Fruit fly (Drosophila melanogaster): ENCODE results near the gene CG2839.

The CG2839 gene

DNA sequence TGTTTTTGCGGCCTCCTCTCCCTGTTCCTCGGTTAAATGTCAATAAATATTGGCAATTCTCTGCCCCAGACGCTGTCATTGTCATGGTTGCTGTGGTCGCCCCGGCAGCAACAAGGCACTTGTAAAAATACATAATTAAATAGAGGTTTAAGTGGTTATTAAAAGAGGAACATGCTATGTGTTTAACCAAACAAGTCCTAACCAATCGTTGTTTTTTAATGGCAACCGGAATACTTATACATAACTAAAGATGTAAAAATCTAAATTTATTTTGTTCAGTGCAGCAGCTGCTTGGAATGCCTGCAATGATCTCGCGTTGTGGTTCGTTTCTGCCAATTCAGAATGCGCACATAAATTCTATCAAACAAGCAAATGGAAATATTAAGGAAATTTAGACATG is 18.5 kb upstream of the CG2839 start:
- TF ChIP-seq CG8478 (optimal IDR thresholded peaks at IDR 0.05) = no peak
- no peak for TF ChIP-seq psq (optimal IDR thresholded peaks at IDR 0.05)
- TF ChIP-seq pan (optimal IDR thresholded peaks at IDR 0.05) = no peak
- TF ChIP-seq usp (GFP tag; optimal IDR thresholded peaks at IDR 0.05) = no peak
- no peak for TF ChIP-seq EcR (GFP tag; optimal IDR thresholded peaks at IDR 0.05)
- no peak for TF ChIP-seq Dll (optimal IDR thresholded peaks at IDR 0.05)

DNA sequence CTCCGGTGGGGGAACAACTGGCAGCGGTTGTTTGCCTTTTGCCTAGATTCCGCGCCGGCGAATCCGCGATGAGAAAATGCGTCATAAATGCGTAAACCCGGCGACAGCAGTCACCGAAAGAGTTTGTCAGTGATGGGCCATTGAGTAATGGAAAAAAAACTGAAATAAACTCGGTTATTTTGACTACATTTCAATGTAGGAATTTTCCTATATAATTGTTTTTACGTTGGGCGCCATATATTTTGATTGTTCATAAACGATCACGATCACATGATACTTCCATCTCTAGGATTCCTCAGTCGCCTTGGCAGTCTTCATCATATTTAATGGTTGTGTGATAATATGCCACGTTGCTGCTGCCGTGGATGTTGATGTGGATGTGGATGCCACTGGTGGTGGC is 17.3 kb upstream of the CG2839 start:
- TF ChIP-seq usp (GFP tag; optimal IDR thresholded peaks at IDR 0.05) (no peak), CG8478 (optimal IDR thresholded peaks at IDR 0.05) (no peak), Dll (optimal IDR thresholded peaks at IDR 0.05) (no peak), psq (optimal IDR thresholded peaks at IDR 0.05) (no peak), pan (optimal IDR thresholded peaks at IDR 0.05) (no peak), EcR (GFP tag; optimal IDR thresholded peaks at IDR 0.05) (no peak)

DNA sequence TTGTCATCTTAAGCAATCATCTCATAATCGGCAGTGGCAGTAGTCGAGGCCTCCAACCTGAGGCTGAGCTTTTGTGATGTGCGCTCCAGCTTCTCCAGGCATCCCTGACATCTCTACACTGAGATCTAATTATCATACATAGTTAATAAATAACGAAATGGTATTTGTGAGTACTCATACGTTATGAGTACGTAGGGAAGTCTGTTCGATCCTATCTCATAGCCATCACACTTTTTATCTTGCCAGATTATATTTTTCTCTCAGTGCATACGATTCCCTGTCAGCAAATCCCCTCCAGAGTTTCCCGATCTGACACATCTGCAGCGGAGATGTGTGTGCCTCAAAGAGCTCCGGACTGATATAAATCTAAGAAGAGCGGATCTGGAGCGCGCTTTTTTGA is 16.0 kb upstream of the CG2839 start:
- TF ChIP-seq usp (GFP tag; optimal IDR thresholded peaks at IDR 0.05) (no peak), Dll (optimal IDR thresholded peaks at IDR 0.05) (no peak)

DNA sequence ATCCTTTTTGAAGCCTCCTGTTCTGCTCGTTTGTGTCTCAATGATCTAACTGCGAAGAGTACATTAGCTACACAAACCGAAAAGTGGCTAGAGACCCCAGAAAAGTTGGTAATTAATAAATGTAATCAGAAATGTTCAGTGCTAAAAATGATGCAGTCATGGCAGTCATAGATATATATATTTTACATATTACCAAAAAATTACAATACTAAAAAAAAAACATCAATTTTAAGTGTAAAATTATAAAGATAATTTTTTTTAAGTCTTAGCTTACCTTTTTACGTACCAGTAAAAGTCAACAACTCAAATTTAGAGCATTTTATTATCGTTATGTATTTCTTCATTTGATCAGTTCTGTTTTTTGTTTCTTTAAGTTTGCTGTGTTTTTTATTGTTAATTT is 12.7 kb upstream of the CG2839 start:
- TF ChIP-seq Dll (optimal IDR thresholded peaks at IDR 0.05) = no peak
- TF ChIP-seq psq (optimal IDR thresholded peaks at IDR 0.05) = no peak
- no peak for TF ChIP-seq pan (optimal IDR thresholded peaks at IDR 0.05)
- TF ChIP-seq EcR (GFP tag; optimal IDR thresholded peaks at IDR 0.05) = no peak
- no peak for TF ChIP-seq usp (GFP tag; optimal IDR thresholded peaks at IDR 0.05)
- no peak for TF ChIP-seq CG8478 (optimal IDR thresholded peaks at IDR 0.05)

DNA sequence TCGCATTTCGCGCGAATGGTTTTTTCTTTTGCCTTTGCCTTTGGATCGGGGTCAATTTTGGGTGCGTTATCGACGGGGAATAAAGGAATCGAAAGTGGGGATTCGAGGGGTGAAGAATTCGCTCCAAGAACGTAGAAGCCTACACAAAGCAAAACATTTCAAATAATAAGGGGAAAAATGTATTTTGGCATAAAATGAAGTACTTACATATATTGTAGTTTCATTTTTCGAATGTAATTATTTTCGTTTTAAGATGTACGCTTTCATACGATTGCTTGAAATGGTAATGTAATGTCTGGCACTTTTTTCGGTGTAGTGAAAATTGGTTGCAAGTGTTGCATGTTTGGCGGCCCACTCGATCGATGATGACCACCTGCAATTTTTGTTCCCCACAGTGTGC is 10.4 kb upstream of the CG2839 start:
- TF ChIP-seq pan (optimal IDR thresholded peaks at IDR 0.05) = no peak
- TF ChIP-seq CG8478 (optimal IDR thresholded peaks at IDR 0.05) = no peak
- no peak for TF ChIP-seq EcR (GFP tag; optimal IDR thresholded peaks at IDR 0.05)
- TF ChIP-seq usp (GFP tag; optimal IDR thresholded peaks at IDR 0.05) = no peak

DNA sequence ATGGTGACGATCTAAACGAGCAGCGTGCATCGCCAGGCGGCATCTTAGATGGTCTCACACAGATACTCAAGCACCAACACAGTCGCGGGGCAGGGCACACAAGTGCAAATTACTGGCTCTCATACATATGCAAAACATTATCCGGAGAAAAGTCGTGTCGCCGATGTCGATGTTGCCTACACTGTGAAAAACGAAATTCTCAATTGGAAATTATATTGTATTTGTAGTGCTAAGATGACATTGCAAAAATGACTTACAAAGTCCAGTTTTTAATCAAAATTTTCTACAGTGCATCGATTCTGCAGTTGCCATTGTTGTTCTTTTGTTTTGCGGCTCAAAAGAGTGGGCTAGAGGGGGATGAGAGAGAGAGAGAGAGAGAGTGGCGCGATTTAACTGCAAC is 5.7 kb upstream of the CG2839 start:
- no peak for TF ChIP-seq EcR (GFP tag; optimal IDR thresholded peaks at IDR 0.05)
- TF ChIP-seq psq (optimal IDR thresholded peaks at IDR 0.05) = no peak
- no peak for TF ChIP-seq Dll (optimal IDR thresholded peaks at IDR 0.05)

DNA sequence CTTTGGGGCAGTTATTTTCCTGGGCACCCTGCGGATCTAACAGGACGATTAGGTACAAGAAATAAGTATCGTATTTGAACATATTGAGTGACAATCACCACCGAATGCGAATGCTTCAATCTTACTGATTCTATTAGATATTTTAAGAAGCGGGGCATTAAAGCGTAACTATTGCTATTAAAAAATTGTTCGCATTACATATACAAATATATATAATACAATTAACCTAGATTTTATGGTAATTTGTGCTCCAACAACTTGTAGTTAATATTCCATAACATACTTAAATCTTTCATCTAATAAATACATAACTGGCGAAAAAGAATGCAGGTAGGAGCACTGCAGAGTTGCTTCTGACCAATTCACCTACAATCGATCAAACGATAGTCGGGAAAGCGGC is 4.4 kb upstream of the CG2839 start, which contains the start of gene lectin-21Cb:
Gene lectin-21Cb, minus strand, starts transcription at position 101 of the 400 bp plus-strand sequence.
- TF ChIP-seq pan (optimal IDR thresholded peaks at IDR 0.05) (no peak), usp (GFP tag; optimal IDR thresholded peaks at IDR 0.05) (no peak), psq (optimal IDR thresholded peaks at IDR 0.05) (no peak), CG8478 (optimal IDR thresholded peaks at IDR 0.05) (no peak), EcR (GFP tag; optimal IDR thresholded peaks at IDR 0.05) (no peak), Dll (optimal IDR thresholded peaks at IDR 0.05) (no peak)

DNA sequence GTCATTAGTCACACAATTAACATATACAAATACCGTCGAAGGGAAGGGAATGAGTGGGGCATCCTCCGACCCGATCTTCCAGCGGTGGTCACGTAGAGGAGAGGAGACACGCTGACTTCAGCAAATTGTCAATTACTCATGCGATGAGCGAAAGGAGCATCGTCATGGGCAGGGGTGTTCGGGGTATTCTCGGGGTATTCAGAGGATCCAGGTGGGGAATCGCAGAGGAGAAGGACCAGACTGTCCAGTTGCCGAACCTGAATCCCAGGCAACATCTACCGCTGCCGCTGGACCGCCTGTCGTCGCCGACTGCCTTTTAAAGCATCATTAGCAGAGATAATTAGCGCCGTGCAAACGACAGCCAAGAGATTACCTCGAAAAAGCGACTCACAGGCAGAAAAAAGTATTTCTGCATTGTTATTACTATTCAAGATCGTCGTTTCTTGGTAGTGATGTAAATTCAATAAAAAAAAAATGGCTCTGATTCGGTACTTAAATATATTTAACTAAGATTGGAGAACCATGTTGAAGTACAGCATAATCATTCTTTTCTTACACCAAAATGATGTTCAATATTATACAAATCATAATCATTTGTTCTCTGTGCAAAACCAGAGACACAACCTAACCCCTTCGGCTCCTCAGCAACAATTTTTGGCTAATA is 2.1 kb upstream of the CG2839 start:
- no peak for TF ChIP-seq psq (optimal IDR thresholded peaks at IDR 0.05)
- TF ChIP-seq EcR (GFP tag; optimal IDR thresholded peaks at IDR 0.05) = no peak
- TF ChIP-seq usp (GFP tag; optimal IDR thresholded peaks at IDR 0.05) = no peak
- TF ChIP-seq CG8478 (optimal IDR thresholded peaks at IDR 0.05) = no peak
- TF ChIP-seq pan (optimal IDR thresholded peaks at IDR 0.05) = no peak
- no peak for TF ChIP-seq Dll (optimal IDR thresholded peaks at IDR 0.05)

DNA sequence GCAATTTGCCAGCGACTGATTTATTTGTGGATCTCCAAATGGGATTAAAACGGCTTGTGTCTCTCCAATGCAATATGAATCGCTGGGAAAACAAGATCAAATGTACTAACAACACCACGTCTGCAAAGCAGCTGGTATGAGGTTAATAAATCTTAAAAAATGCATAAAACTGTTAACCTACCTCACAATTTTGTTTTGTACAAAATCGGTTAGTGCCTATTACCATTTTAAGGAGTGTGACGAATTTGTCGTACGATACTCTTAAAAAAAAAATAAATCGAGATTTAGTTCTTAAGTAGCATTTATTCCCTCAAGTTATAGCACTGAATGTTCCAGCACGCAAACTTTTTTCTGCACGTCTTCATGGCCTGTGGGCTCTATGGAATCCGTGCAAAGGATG is 1.1 kb upstream of the CG2839 start, which contains the start of gene lectin-21Ca:
Gene lectin-21Ca, plus strand, starts transcription at position 301 of the 400 bp plus-strand sequence.
- TF ChIP-seq CG8478 (optimal IDR thresholded peaks at IDR 0.05) = no peak
- no peak for TF ChIP-seq Dll (optimal IDR thresholded peaks at IDR 0.05)

DNA sequence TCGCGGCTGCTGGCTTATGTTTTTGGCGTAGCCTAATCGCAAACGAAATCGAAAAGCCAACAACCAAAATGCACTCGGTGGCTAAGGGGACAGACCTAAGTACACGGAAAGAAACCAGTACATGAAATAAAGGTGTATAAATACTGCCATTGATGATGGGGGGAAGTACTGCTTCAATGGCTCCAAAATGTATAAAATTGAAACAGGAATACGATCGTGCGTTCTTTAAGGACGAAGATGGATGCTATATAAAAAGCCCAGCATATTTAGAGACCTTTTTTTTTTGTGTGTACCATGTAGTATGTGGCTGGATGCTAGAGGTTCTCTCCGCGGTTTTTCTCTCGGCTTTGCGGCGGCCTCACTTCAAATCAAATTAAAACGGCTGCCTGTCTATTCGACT is 4.7 kb downstream of the CG2839 start:
- TF ChIP-seq Dll (optimal IDR thresholded peaks at IDR 0.05) = no peak
- TF ChIP-seq EcR (GFP tag; optimal IDR thresholded peaks at IDR 0.05) = no peak
- no peak for TF ChIP-seq psq (optimal IDR thresholded peaks at IDR 0.05)
- no peak for TF ChIP-seq pan (optimal IDR thresholded peaks at IDR 0.05)
- TF ChIP-seq CG8478 (optimal IDR thresholded peaks at IDR 0.05) = no peak
- TF ChIP-seq usp (GFP tag; optimal IDR thresholded peaks at IDR 0.05) = no peak

DNA sequence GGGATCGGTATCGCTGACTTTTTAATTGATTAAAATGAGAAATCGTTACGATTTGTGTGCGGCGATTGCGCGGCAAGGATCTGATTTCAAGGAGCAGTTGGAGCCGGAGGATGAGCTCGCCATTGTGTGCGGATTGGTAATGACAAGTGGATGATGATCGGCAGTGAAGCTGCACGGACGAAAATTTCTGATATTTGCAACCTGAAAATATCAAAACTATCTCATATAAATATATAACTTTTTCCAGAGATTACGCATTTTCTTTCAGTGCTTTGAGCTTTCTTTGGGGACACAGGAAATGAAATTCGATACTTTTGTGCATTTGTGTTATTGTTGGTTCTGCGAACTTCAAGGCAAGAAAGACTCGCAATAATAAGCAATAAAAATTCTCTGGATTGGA is 7.7 kb downstream of the CG2839 start:
- TF ChIP-seq Dll (optimal IDR thresholded peaks at IDR 0.05) = no peak
- no peak for TF ChIP-seq EcR (GFP tag; optimal IDR thresholded peaks at IDR 0.05)
- no peak for TF ChIP-seq usp (GFP tag; optimal IDR thresholded peaks at IDR 0.05)
- no peak for TF ChIP-seq CG8478 (optimal IDR thresholded peaks at IDR 0.05)
- no peak for TF ChIP-seq psq (optimal IDR thresholded peaks at IDR 0.05)
- no peak for TF ChIP-seq pan (optimal IDR thresholded peaks at IDR 0.05)

DNA sequence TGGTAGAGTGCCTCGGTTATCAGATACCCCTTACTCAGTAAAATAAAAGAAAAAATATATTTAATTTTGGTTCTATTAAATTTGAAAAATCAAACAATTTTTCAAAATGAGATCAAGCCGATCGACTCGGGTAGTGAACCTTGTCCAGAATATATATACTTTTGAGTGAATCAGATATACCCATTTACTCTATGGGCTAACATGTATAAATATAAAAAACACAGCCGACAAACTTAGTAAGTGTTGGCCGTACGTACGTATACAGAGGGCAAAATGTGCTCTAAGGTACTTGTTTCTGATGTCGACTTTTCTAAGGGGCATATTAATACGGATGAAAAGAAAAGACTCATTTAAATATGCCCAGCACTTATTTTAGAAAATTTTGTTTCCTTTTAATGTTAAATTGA is 8.8 kb downstream of the CG2839 start:
- no peak for TF ChIP-seq usp (GFP tag; optimal IDR thresholded peaks at IDR 0.05)
- peak; percentile 77 for TF ChIP-seq pan (optimal IDR thresholded peaks at IDR 0.05)
- no peak for TF ChIP-seq Dll (optimal IDR thresholded peaks at IDR 0.05)

DNA sequence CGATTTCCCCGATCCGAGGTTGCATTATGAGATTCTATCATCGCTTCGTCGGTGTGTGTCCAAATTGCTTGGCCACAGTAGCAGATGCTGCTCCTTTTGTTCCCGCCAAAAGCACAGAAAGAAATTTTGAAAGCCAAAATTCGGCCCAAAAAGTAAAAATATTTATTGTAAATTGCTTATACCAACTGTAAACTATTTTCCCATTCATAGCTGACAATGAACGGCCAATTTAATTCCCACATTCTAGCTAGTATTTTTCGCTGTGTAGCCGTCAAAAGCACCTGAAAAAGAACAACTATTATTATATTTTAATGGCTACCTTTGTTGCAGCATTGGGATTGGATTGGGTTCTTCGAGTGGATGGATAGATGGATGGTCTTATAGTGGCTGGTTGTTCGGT is 11.1 kb downstream of the CG2839 start:
- TF ChIP-seq Dll (optimal IDR thresholded peaks at IDR 0.05) = no peak
- no peak for TF ChIP-seq pan (optimal IDR thresholded peaks at IDR 0.05)
- TF ChIP-seq EcR (GFP tag; optimal IDR thresholded peaks at IDR 0.05) = no peak
- no peak for TF ChIP-seq psq (optimal IDR thresholded peaks at IDR 0.05)
- TF ChIP-seq CG8478 (optimal IDR thresholded peaks at IDR 0.05) = no peak
- TF ChIP-seq usp (GFP tag; optimal IDR thresholded peaks at IDR 0.05) = no peak
